Fruit fly (Drosophila melanogaster): Measurements from ENCODE around the gene CG4229.

DNA sequence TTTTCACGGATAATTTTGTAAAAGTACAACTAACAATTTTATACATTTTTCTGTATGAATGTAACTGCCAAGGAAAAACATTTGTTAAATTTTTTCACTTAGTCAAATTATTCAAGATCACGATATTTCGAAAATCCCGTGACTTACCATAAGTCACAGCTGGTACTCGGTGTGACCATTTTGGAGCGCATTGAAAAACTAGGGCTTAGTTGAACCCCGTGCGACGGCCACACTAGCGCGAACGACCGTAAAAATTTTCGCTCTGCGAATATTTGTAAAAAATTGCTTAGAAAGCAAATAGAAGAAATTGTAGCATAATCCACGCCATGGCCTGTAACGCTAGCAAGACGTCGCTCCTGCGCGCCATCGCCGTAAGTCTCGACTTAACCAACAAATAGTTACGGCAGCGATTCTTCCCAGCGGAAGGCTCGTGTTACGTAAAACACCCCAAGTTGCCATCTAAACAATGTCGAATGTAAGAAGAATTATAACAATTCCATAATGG, 27.5 kb downstream of the CG4229 start, which contains the start of gene UQCR-C2:
- TF ChIP-seq CG11696 (GFP tag; IDR thresholded peaks at IDR 0.05) (no peak), pfk (GFP tag; optimal IDR thresholded peaks at IDR 0.05) (no peak), CG16779 (GFP tag; IDR thresholded peaks at IDR 0.05) (no peak), tup (GFP tag; optimal IDR thresholded peaks at IDR 0.05) (no peak)
